Worm (Caenorhabditis elegans) whole organism, L3 larva: ENCODE results near the gene K07C11.8.

Experiments
- R02D3.7 ChIP-seq: fragments of 150-350 bp; optimal IDR thresholded peaks from 2 replicates; lab custom pipeline; 2014; ENCODE audit warnings: missing biosample characterization, missing genetic modification characterization
- ZK546.5 ChIP-seq: sonication (generic microtip); optimal IDR thresholded peaks from 2 replicates; lab custom pipeline; 2017; ENCODE audit warnings: missing biosample characterization, missing genetic modification characterization
- aly-2 ChIP-seq: fragments of 150-350 bp; optimal IDR thresholded peaks from 2 replicates; lab custom pipeline; 2014; ENCODE audit warnings: missing biosample characterization, missing genetic modification characterization
- ama-1 ChIP-seq: fragments of 150-350 bp; optimal IDR thresholded peaks from 2 replicates; lab custom pipeline; 2018
- ceh-16 ChIP-seq: sonication (generic microtip); optimal IDR thresholded peaks from 2 replicates; lab custom pipeline; 2017; ENCODE audit warnings: missing biosample characterization, missing genetic modification characterization
- ceh-28 ChIP-seq: fragments of 150-350 bp; optimal IDR thresholded peaks from 2 replicates; lab custom pipeline; 2014; ENCODE audit warnings: missing biosample characterization, missing genetic modification reagents, missing genetic modification characterization
- ceh-82 ChIP-seq: fragments of 150-350 bp; optimal IDR thresholded peaks from 2 replicates; lab custom pipeline; 2014; ENCODE audit warnings: missing biosample characterization, missing genetic modification characterization
- ceh-9 ChIP-seq: sonication (generic microtip); optimal IDR thresholded peaks from 2 replicates; lab custom pipeline; 2018; ENCODE audit warnings: missing biosample characterization, missing genetic modification characterization
- daf-12 ChIP-seq: fragments of 150-350 bp; optimal IDR thresholded peaks from 2 replicates; lab custom pipeline; 2014; ENCODE audit warnings: missing biosample characterization, missing genetic modification reagents, missing genetic modification characterization
- egl-27 ChIP-seq: sonication (generic microtip); optimal IDR thresholded peaks from 4 replicates; lab custom pipeline; 2017; ENCODE audit warnings: missing biosample characterization, missing genetic modification reagents, missing genetic modification characterization
- egl-5 ChIP-seq: fragments of 150-350 bp; optimal IDR thresholded peaks from 2 replicates; lab custom pipeline; 2017; ENCODE audit warnings: missing biosample characterization, missing genetic modification reagents, missing genetic modification characterization, inconsistent platforms
- elt-1 ChIP-seq: fragments of 150-350 bp; optimal IDR thresholded peaks from 2 replicates; lab custom pipeline; 2014; ENCODE audit warnings: missing biosample characterization, missing genetic modification characterization
- elt-2 ChIP-seq: sonication (generic microtip); optimal IDR thresholded peaks from 2 replicates; lab custom pipeline; 2016; ENCODE audit warnings: missing genetic modification reagents, mild to moderate bottlenecking, missing genetic modification characterization, missing compliant biosample characterization
- elt-3 ChIP-seq, 3 experiments: fragments of 150-350 bp in 1 of 3; sonication (generic microtip) in 2 of 3; optimal IDR thresholded peaks; 2 replicates in 2 of 3; 4 replicates in 1 of 3; lab custom pipeline; 2014 to 2017; ENCODE audit warnings: missing biosample characterization in 3 of 3, missing genetic modification characterization in 3 of 3
- eor-1 ChIP-seq, 2 experiments: fragments of 150-350 bp; optimal IDR thresholded peaks; 2 replicates each; lab custom pipeline; 2014 to 2018; ENCODE audit warnings: missing biosample characterization in 2 of 2, missing genetic modification characterization in 2 of 2
- fkh-10 ChIP-seq: sonication (generic microtip); optimal IDR thresholded peaks from 2 replicates; lab custom pipeline; 2017; ENCODE audit warnings: missing biosample characterization, missing genetic modification reagents, missing genetic modification characterization
- fkh-2 ChIP-seq: fragments of 150-350 bp; optimal IDR thresholded peaks from 2 replicates; lab custom pipeline; 2014; ENCODE audit warnings: missing biosample characterization, missing genetic modification reagents, missing genetic modification characterization
- fos-1 ChIP-seq: fragments of 150-350 bp; optimal IDR thresholded peaks from 2 replicates; lab custom pipeline; 2014; ENCODE audit warnings: missing biosample characterization, missing genetic modification characterization
- jun-1 ChIP-seq: fragments of 150-350 bp; optimal IDR thresholded peaks from 2 replicates; lab custom pipeline; 2014; ENCODE audit warnings: missing biosample characterization, missing genetic modification reagents, missing genetic modification characterization
- lin-15B ChIP-seq: fragments of 150-350 bp; optimal IDR thresholded peaks from 2 replicates; lab custom pipeline; 2014; ENCODE audit warnings: missing biosample characterization, missing genetic modification characterization
- lin-39 ChIP-seq: fragments of 150-350 bp; optimal IDR thresholded peaks from 2 replicates; lab custom pipeline; 2018; ENCODE audit warnings: missing biosample characterization, missing genetic modification reagents, missing genetic modification characterization
- lsy-12 ChIP-seq: sonication (generic microtip); optimal IDR thresholded peaks from 2 replicates; lab custom pipeline; 2016; ENCODE audit warnings: mild to moderate bottlenecking, missing genetic modification characterization, missing compliant biosample characterization
- mdl-1 ChIP-seq: fragments of 150-350 bp; optimal IDR thresholded peaks from 2 replicates; lab custom pipeline; 2014; ENCODE audit warnings: missing biosample characterization, missing genetic modification characterization
- mml-1 ChIP-seq: fragments of 150-350 bp; sonication (generic microtip); optimal IDR thresholded peaks from 3 replicates; lab custom pipeline; 2014; ENCODE audit warnings: missing biosample characterization, missing genetic modification characterization
- nfya-1 ChIP-seq: sonication (generic microtip); optimal IDR thresholded peaks from 2 replicates; lab custom pipeline; 2017; ENCODE audit warnings: missing genetic modification characterization, mild to moderate bottlenecking, missing compliant biosample characterization, antibody characterized with exemption, moderate library complexity; ENCODE audit not compliant: insufficient read depth
- nhr-11 ChIP-seq: fragments of 150-350 bp; optimal IDR thresholded peaks from 2 replicates; lab custom pipeline; 2014; ENCODE audit warnings: missing biosample characterization, missing genetic modification characterization
- nhr-12 ChIP-seq: fragments of 150-350 bp; optimal IDR thresholded peaks from 2 replicates; lab custom pipeline; 2014; ENCODE audit warnings: missing biosample characterization, missing genetic modification characterization
- nhr-23 ChIP-seq: fragments of 150-350 bp; optimal IDR thresholded peaks from 2 replicates; lab custom pipeline; 2014; ENCODE audit warnings: missing biosample characterization, missing genetic modification reagents, missing genetic modification characterization
- nhr-237 ChIP-seq: fragments of 150-350 bp; optimal IDR thresholded peaks from 2 replicates; lab custom pipeline; 2014; ENCODE audit warnings: missing biosample characterization, missing genetic modification characterization
- nhr-25 ChIP-seq: sonication (generic microtip); optimal IDR thresholded peaks from 2 replicates; lab custom pipeline; 2017; ENCODE audit warnings: missing biosample characterization, missing genetic modification characterization
- nhr-28 ChIP-seq: fragments of 150-350 bp; optimal IDR thresholded peaks from 2 replicates; lab custom pipeline; 2014; ENCODE audit warnings: missing biosample characterization, missing genetic modification characterization
- nhr-43 ChIP-seq: sonication (generic microtip); optimal IDR thresholded peaks from 2 replicates; lab custom pipeline; 2016; ENCODE audit warnings: mild to moderate bottlenecking, missing genetic modification characterization, missing compliant biosample characterization; ENCODE audit not compliant: poor library complexity, severe bottlenecking
- nhr-67 ChIP-seq: fragments of 150-350 bp; optimal IDR thresholded peaks from 2 replicates; lab custom pipeline; 2014; ENCODE audit warnings: missing biosample characterization, missing genetic modification characterization
- nhr-76 ChIP-seq: fragments of 150-350 bp; sonication (generic microtip); optimal IDR thresholded peaks from 5 replicates; lab custom pipeline; 2014; ENCODE audit warnings: missing biosample characterization, missing genetic modification characterization
- nhr-77 ChIP-seq: fragments of 150-350 bp; optimal IDR thresholded peaks from 2 replicates; lab custom pipeline; 2014; ENCODE audit warnings: missing biosample characterization, missing genetic modification characterization
- pha-4 ChIP-seq: fragments of 150-350 bp; optimal IDR thresholded peaks from 2 replicates; lab custom pipeline; 2014; ENCODE audit warnings: missing biosample characterization, missing genetic modification reagents, missing genetic modification characterization
- pqm-1 ChIP-seq: fragments of 150-350 bp; optimal IDR thresholded peaks from 2 replicates; lab custom pipeline; 2017; ENCODE audit warnings: missing biosample characterization, missing genetic modification characterization, inconsistent platforms
- skn-1 ChIP-seq: fragments of 150-350 bp; optimal IDR thresholded peaks from 2 replicates; lab custom pipeline; 2014; ENCODE audit warnings: missing biosample characterization, missing genetic modification characterization
- snpc-4 ChIP-seq: fragments of 150-350 bp; optimal IDR thresholded peaks from 2 replicates; lab custom pipeline; 2014; ENCODE audit warnings: missing biosample characterization, missing genetic modification characterization
- tbx-2 ChIP-seq: sonication (generic microtip); optimal IDR thresholded peaks from 2 replicates; lab custom pipeline; 2016; ENCODE audit warnings: mild to moderate bottlenecking, missing genetic modification characterization, missing compliant biosample characterization
- unc-39 ChIP-seq: sonication (generic microtip); optimal IDR thresholded peaks from 4 replicates; lab custom pipeline; 2017; ENCODE audit warnings: missing biosample characterization, missing genetic modification characterization
- unc-62 ChIP-seq: fragments of 150-350 bp; sonication (generic microtip); optimal IDR thresholded peaks from 4 replicates; lab custom pipeline; 2014; ENCODE audit warnings: missing biosample characterization, missing genetic modification reagents, missing genetic modification characterization
- zag-1 ChIP-seq: fragments of 150-350 bp; optimal IDR thresholded peaks from 2 replicates; lab custom pipeline; 2014; ENCODE audit warnings: missing biosample characterization, missing genetic modification characterization
- ztf-11 ChIP-seq: fragments of 150-350 bp; optimal IDR thresholded peaks from 2 replicates; lab custom pipeline; 2014; ENCODE audit warnings: missing biosample characterization, missing genetic modification characterization
- ztf-4 ChIP-seq: fragments of 150-350 bp; optimal IDR thresholded peaks from 2 replicates; lab custom pipeline; 2014; ENCODE audit warnings: missing biosample characterization, missing genetic modification characterization

The K07C11.8 gene

DNA sequence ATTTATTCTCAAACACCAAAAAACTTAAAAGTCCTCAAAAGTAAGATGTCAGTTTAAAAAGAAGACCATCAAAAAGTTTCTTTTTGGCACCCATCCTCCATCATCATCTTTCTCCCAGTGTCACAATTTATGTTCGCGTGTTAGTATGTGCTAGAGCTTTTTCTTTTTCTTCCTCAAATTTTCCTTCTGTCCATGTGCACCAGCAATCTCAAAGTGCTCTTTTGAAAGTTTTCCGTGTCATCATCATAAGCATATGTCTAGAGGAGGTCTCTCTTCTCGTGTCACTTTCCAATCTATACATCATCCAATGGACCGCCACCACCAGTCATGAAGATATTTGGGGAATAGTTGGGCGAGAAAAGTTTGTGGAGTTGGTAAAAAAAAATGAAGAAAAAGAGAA is 33.4 kb upstream of the K07C11.8 start:
- no peak for TF ChIP-seq nhr-77
- no peak for TF ChIP-seq unc-62 (GFP tag; lab: Kevin White, UChicago)
- TF ChIP-seq unc-39 (tag; lab: Kevin White, UChicago): no peak
- no peak for TF ChIP-seq jun-1 (tag; lab: Kevin White, UChicago)
- TF ChIP-seq skn-1 (tag; lab: Kevin White, UChicago): no peak
- no peak for TF ChIP-seq elt-3 (tag; optimal IDR thresholded peaks at IDR 0.05; lab: Kevin White, UChicago)

DNA sequence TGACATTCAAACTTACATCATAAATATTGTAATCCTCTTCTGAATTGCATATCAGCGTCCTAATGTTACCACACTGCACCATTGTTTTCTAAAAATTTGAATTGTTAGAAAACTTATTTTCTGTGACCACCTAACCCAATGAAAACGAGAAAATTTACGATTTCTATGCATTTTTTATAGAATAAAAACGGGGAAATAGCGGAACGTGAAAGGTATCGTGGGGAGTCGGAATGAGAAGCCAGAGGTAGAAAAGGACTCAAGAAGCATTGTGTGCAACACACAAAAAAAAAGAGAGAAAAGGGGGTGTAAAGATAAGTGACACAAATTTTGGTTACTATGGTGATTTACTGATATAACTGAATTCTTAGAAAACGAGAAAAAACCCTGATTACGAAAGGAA is 32.5 kb upstream of the K07C11.8 start, which contains the start of gene C16D9.6:
TSS of gene C16D9.6 (minus strand) at position 101 of the 400 bp plus-strand sequence.
- TF ChIP-seq elt-1: no peak
- no peak for TF ChIP-seq elt-2 (tag; lab: Kevin White, UChicago)
- no peak for TF ChIP-seq nhr-67 (tag; lab: Kevin White, UChicago)
- no peak for TF ChIP-seq fkh-10 (GFP tag; lab: Kevin White, UChicago)
- TF ChIP-seq ceh-16 (tag; lab: Kevin White, UChicago): no peak
- TF ChIP-seq nhr-11 (tag; lab: Kevin White, UChicago): no peak
- no peak for TF ChIP-seq nfya-1 (tag; lab: Kevin White, UChicago)
- no peak for TF ChIP-seq fos-1 (tag; lab: Kevin White, UChicago)
- TF ChIP-seq eor-1 (tag; optimal IDR thresholded peaks at IDR 0.05; lab: Kevin White, UChicago): no peak
- TF ChIP-seq egl-5 (tag; lab: Kevin White, UChicago): no peak
- no peak for TF ChIP-seq ama-1 (lab: Kevin White, UChicago)
- no peak for TF ChIP-seq nhr-23 (tag; lab: Kevin White, UChicago)
- no peak for TF ChIP-seq lsy-12 (tag; lab: Kevin White, UChicago)
- TF ChIP-seq zag-1: no peak
- no peak for TF ChIP-seq nhr-77

DNA sequence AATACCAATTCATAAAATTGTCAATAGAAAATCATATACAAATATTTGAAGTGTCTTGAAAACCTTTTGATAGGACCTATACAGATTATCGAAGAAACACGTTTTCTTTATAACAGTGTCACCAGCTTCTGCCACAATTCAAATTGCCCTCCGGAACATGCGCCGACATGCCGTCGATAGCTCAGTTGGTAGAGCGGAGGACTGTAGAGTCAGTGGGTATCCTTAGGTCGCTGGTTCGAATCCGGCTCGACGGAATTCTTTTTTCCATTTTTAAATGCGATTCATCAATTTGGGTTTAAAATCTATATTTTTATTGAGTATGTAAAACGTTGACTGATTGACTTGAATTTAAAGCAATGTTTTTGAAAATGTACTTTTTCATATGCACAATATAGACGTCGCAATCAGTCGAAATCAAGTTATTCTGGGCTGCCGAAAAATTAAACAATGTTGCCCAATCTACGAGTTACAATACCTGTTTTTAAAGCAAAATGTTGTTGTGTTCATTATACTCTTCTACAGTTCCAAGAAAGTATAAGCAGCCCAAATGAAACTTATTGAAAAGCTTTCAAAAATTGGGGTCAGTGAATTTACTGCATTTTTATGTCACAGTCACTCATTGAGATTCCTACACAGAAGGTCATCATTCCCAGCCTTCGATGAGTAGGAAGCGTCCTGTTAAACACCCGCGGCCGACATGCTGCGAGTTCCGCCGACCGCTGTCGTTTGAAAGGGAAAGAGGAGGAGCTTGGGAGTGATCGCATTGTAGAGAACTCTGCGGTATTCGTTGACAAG is 29.8 kb upstream of the K07C11.8 start:
- TF ChIP-seq pha-4 (tag; lab: Kevin White, UChicago) (peak; percentile 20), lsy-12 (tag; lab: Kevin White, UChicago) (peak; percentile 53), fkh-2 (tag; lab: Kevin White, UChicago) (no peak), aly-2 (tag; lab: Kevin White, UChicago) (no peak), ceh-9 (tag; lab: Kevin White, UChicago) (no peak), nhr-43 (tag; lab: Kevin White, UChicago) (peak; percentile 88), mdl-1 (no peak), fos-1 (tag; lab: Kevin White, UChicago) (peak; percentile 48), nhr-237 (no peak), nhr-11 (tag; lab: Kevin White, UChicago) (no peak), ZK546.5 (tag; lab: Kevin White, UChicago) (no peak), egl-5 (tag; lab: Kevin White, UChicago) (no peak), pqm-1 (tag; lab: Kevin White, UChicago) (peak; percentile 82), nhr-12 (no peak), skn-1 (tag; lab: Kevin White, UChicago) (no peak), ztf-11 (tag; lab: Kevin White, UChicago) (no peak), ama-1 (lab: Kevin White, UChicago) (peak; percentile 95), nfya-1 (tag; lab: Kevin White, UChicago) (peak; percentile 69), nhr-67 (tag; lab: Kevin White, UChicago) (no peak), eor-1 (tag; optimal IDR thresholded peaks at IDR 0.05; lab: Kevin White, UChicago) (no peak), elt-1 (no peak), unc-39 (tag; lab: Kevin White, UChicago) (no peak), fkh-10 (GFP tag; lab: Kevin White, UChicago) (no peak), elt-2 (tag; lab: Kevin White, UChicago) (peak; percentile 66), zag-1 (no peak), tbx-2 (tag; lab: Kevin White, UChicago) (peak; percentile 14), nhr-23 (tag; lab: Kevin White, UChicago) (peak; percentile 85), lin-15B (peak; percentile 53), nhr-28 (tag; lab: Kevin White, UChicago) (no peak), elt-3 (tag; optimal IDR thresholded peaks at IDR 0.05; lab: Kevin White, UChicago) (peak in 1 of 3 experiments; percentile 68), nhr-77 (peak; percentile 78), lin-39 (tag; lab: Kevin White, UChicago) (no peak), snpc-4 (peak; percentile 99), mml-1 (tag; lab: Kevin White, UChicago) (no peak), ceh-28 (peak; percentile 69), ceh-82 (tag; lab: Kevin White, UChicago) (peak; percentile 17), unc-62 (GFP tag; lab: Kevin White, UChicago) (peak; percentile 10), egl-27 (tag; lab: Kevin White, UChicago) (peak; percentile 11), R02D3.7 (tag; lab: Kevin White, UChicago) (peak; percentile 57), jun-1 (tag; lab: Kevin White, UChicago) (peak; percentile 25), ztf-4 (tag; lab: Kevin White, UChicago) (peak; percentile 20), nhr-25 (tag; lab: Kevin White, UChicago) (peak; percentile 62), ceh-16 (tag; lab: Kevin White, UChicago) (no peak), daf-12 (no peak), nhr-76 (tag; lab: Kevin White, UChicago) (no peak)
